Worm (Caenorhabditis elegans) whole organism, L1 larva: ENCODE results near the gene E02H9.3.
A peak's percentile ranks its signal among the peaks of the same experiment; 100 is the strongest.

Source experiments
- F16B12.6 ChIP-seq: fragments of 150-350 bp; optimal IDR thresholded peaks from 2 replicates; lab custom pipeline; 2014; ENCODE audit warnings: missing biosample characterization, missing genetic modification characterization
- Y116A8C.19 ChIP-seq: sonication (generic microtip); optimal IDR thresholded peaks from 2 replicates; lab custom pipeline; 2016; ENCODE audit warnings: missing compliant biosample characterization, missing genetic modification characterization, borderline replicate concordance
- aha-1 ChIP-seq: fragments of 150-350 bp; optimal IDR thresholded peaks from 2 replicates; lab custom pipeline; 2014; ENCODE audit warnings: missing biosample characterization, missing genetic modification characterization
- aly-2 ChIP-seq: fragments of 150-350 bp; optimal IDR thresholded peaks from 2 replicates; lab custom pipeline; 2014; ENCODE audit warnings: missing biosample characterization, missing genetic modification characterization
- ama-1 ChIP-seq: fragments of 150-350 bp; optimal IDR thresholded peaks from 2 replicates; lab custom pipeline; 2014
- blmp-1 ChIP-seq: fragments of 150-350 bp; optimal IDR thresholded peaks from 2 replicates; lab custom pipeline; 2014; ENCODE audit warnings: missing biosample characterization, missing genetic modification characterization
- ceh-63 ChIP-seq: fragments of 200-800 bp; sonication (Bioruptor generic); optimal IDR thresholded peaks from 2 replicates; lab custom pipeline; 2018; ENCODE audit warnings: mild to moderate bottlenecking, missing genetic modification characterization, missing compliant biosample characterization
- ceh-8 ChIP-seq: fragments of 200-800 bp; sonication (Bioruptor generic); optimal IDR thresholded peaks from 2 replicates; lab custom pipeline; 2018; ENCODE audit warnings: mild to moderate bottlenecking, missing genetic modification characterization, moderate library complexity, missing compliant biosample characterization
- ceh-82 ChIP-seq, 3 experiments: fragments of 150-350 bp in 1 of 3; sonication (generic microtip) in 2 of 3; optimal IDR thresholded peaks; 2 replicates each; lab custom pipeline; 2014 to 2017; ENCODE audit warnings: missing biosample characterization in 3 of 3, missing genetic modification characterization in 3 of 3
- ceh-90 ChIP-seq: sonication (generic microtip); optimal IDR thresholded peaks from 2 replicates; lab custom pipeline; 2016; ENCODE audit warnings: missing genetic modification characterization, missing compliant biosample characterization
- dpl-1 ChIP-seq, 3 experiments: fragments of 150-350 bp in 2 of 3; sonication (generic microtip) in 1 of 3; optimal IDR thresholded peaks; 2 replicates each; lab custom pipeline; 2014 to 2017; ENCODE audit warnings: missing biosample characterization in 3 of 3, missing genetic modification characterization in 3 of 3, missing genetic modification reagents in 3 of 3
- dsc-1 ChIP-seq: sonication (generic microtip); optimal IDR thresholded peaks from 2 replicates; lab custom pipeline; 2016; ENCODE audit warnings: mild to moderate bottlenecking, missing genetic modification characterization, missing compliant biosample characterization
- efl-1 ChIP-seq, 4 experiments: fragments of 150-350 bp; optimal IDR thresholded peaks in 3 of 4; peaks in 1 of 4; 1 replicate in 1 of 4; 2 replicates in 3 of 4; lab custom pipeline; 2014; ENCODE audit warnings: missing biosample characterization in 2 of 4, missing genetic modification characterization in 2 of 4, missing genetic modification reagents in 2 of 4
- efl-3 ChIP-seq: fragments of 200-800 bp; sonication (Bioruptor generic); optimal IDR thresholded peaks from 2 replicates; lab custom pipeline; 2018; ENCODE audit warnings: mild to moderate bottlenecking, missing genetic modification characterization, missing compliant biosample characterization
- egl-13 ChIP-seq: sonication (generic microtip); optimal IDR thresholded peaks from 2 replicates; lab custom pipeline; 2016; ENCODE audit warnings: missing genotype, missing genetic modification reagents, missing genetic modification characterization, missing compliant biosample characterization
- elt-2 ChIP-seq: sonication (generic microtip); optimal IDR thresholded peaks from 2 replicates; lab custom pipeline; 2016; ENCODE audit warnings: missing genetic modification characterization, mild to moderate bottlenecking, inconsistent platforms, missing compliant biosample characterization, missing genetic modification reagents
- elt-3 ChIP-seq, 6 experiments: fragments of 150-350 bp in 1 of 6; sonication (generic microtip); optimal IDR thresholded peaks; 2 replicates each; lab custom pipeline; 2017 to 2018; ENCODE audit warnings: missing biosample characterization in 6 of 6, missing genetic modification characterization in 6 of 6, inconsistent platforms in 1 of 6
- ets-5 ChIP-seq: fragments of 200-800 bp; sonication (Bioruptor generic); IDR thresholded peaks from 2 replicates; pipeline ENCODE4 v1.3.6; 2022; ENCODE audit warnings: missing genetic modification characterization, missing compliant biosample characterization
- fkh-10 ChIP-seq: sonication (generic microtip); optimal IDR thresholded peaks from 2 replicates; lab custom pipeline; 2017; ENCODE audit warnings: missing biosample characterization, missing genetic modification reagents, missing genetic modification characterization
- fkh-8 ChIP-seq: sonication (generic microtip); optimal IDR thresholded peaks from 2 replicates; lab custom pipeline; 2016; ENCODE audit warnings: mild to moderate bottlenecking, missing genetic modification characterization, missing compliant biosample characterization
- fos-1 ChIP-seq: fragments of 150-350 bp; optimal IDR thresholded peaks from 2 replicates; lab custom pipeline; 2014; ENCODE audit warnings: missing biosample characterization, missing genetic modification characterization
- grh-1 ChIP-seq: fragments of 200-800 bp; sonication (Bioruptor generic); IDR thresholded peaks from 2 replicates; pipeline ENCODE4 v1.3.6; 2022; ENCODE audit warnings: missing genetic modification reagents, missing genetic modification characterization, missing compliant biosample characterization
- hlh-17 ChIP-seq: fragments of 200-800 bp; sonication (Bioruptor generic); optimal IDR thresholded peaks from 2 replicates; lab custom pipeline; 2018; ENCODE audit warnings: missing genetic modification characterization, mild to moderate bottlenecking, missing compliant biosample characterization, moderate library complexity, borderline replicate concordance
- hlh-4 ChIP-seq: sonication (generic microtip); optimal IDR thresholded peaks from 2 replicates; lab custom pipeline; 2016; ENCODE audit warnings: mild to moderate bottlenecking, missing genetic modification characterization, missing compliant biosample characterization
- hpl-2 ChIP-seq: fragments of 150-350 bp; optimal IDR thresholded peaks from 2 replicates; lab custom pipeline; 2014; ENCODE audit warnings: missing biosample characterization, missing genetic modification reagents, missing genetic modification characterization
- irx-1 ChIP-seq: sonication (generic microtip); optimal IDR thresholded peaks from 2 replicates; lab custom pipeline; 2016; ENCODE audit warnings: missing genetic modification characterization, missing compliant biosample characterization
- lin-15B ChIP-seq: fragments of 150-350 bp; sonication (generic microtip); optimal IDR thresholded peaks from 3 replicates; lab custom pipeline; 2014; ENCODE audit warnings: missing biosample characterization, missing genetic modification characterization
- lin-35 ChIP-seq, 2 experiments: fragments of 150-350 bp; optimal IDR thresholded peaks; 2 replicates each; lab custom pipeline; 2014; ENCODE audit warnings: missing biosample characterization in 2 of 2, missing genetic modification characterization in 2 of 2, missing genetic modification reagents in 2 of 2
- lin-39 ChIP-seq: fragments of 150-350 bp; optimal IDR thresholded peaks from 2 replicates; lab custom pipeline; 2014; ENCODE audit warnings: missing biosample characterization, missing genetic modification reagents, missing genetic modification characterization
- lsy-2 ChIP-seq, 2 experiments: fragments of 150-350 bp; optimal IDR thresholded peaks; 2 replicates each; lab custom pipeline; 2014; ENCODE audit warnings: missing biosample characterization in 2 of 2, missing genetic modification characterization in 2 of 2
- mdl-1 ChIP-seq, 2 experiments: fragments of 150-350 bp; optimal IDR thresholded peaks; 2 replicates each; lab custom pipeline; 2014 to 2017; ENCODE audit warnings: missing biosample characterization in 2 of 2, missing genetic modification characterization in 2 of 2, inconsistent platforms in 1 of 2
- mep-1 ChIP-seq: fragments of 150-350 bp; optimal IDR thresholded peaks from 2 replicates; lab custom pipeline; 2014; ENCODE audit warnings: missing biosample characterization, missing genetic modification characterization
- nhr-12 ChIP-seq: sonication (generic microtip); optimal IDR thresholded peaks from 2 replicates; lab custom pipeline; 2017; ENCODE audit warnings: missing biosample characterization, missing genetic modification characterization
- nhr-20 ChIP-seq: sonication (generic microtip); optimal IDR thresholded peaks from 2 replicates; lab custom pipeline; 2016; ENCODE audit warnings: mild to moderate bottlenecking, missing genetic modification characterization, missing compliant biosample characterization
- nhr-237 ChIP-seq: fragments of 150-350 bp; optimal IDR thresholded peaks from 2 replicates; lab custom pipeline; 2014; ENCODE audit warnings: missing biosample characterization, missing genetic modification characterization
- nhr-47 ChIP-seq: sonication (generic microtip); optimal IDR thresholded peaks from 2 replicates; lab custom pipeline; 2016; ENCODE audit warnings: mild to moderate bottlenecking, missing genetic modification characterization, moderate library complexity, missing compliant biosample characterization
- nhr-71 ChIP-seq: sonication (generic microtip); optimal IDR thresholded peaks from 2 replicates; lab custom pipeline; 2016; ENCODE audit warnings: mild to moderate bottlenecking, missing genetic modification characterization, moderate library complexity, missing compliant biosample characterization
- nhr-77 ChIP-seq: fragments of 150-350 bp; optimal IDR thresholded peaks from 2 replicates; lab custom pipeline; 2014; ENCODE audit warnings: missing biosample characterization, missing genetic modification characterization
- nhr-85 ChIP-seq: sonication (generic microtip); peaks from one replicate; lab custom pipeline; 2016; ENCODE audit warnings: missing genetic modification characterization, inconsistent platforms, missing compliant biosample characterization
- rnt-1 ChIP-seq: sonication (generic microtip); optimal IDR thresholded peaks from 2 replicates; lab custom pipeline; 2016; ENCODE audit warnings: mild to moderate bottlenecking, missing genetic modification characterization, moderate library complexity, missing compliant biosample characterization
- skn-1 ChIP-seq: fragments of 150-350 bp; optimal IDR thresholded peaks from 2 replicates; lab custom pipeline; 2014; ENCODE audit warnings: missing biosample characterization, missing genetic modification characterization
- snpc-4 ChIP-seq: fragments of 150-350 bp; optimal IDR thresholded peaks from 2 replicates; lab custom pipeline; 2014; ENCODE audit warnings: missing biosample characterization, missing genetic modification characterization
- sup-37 ChIP-seq: fragments of 200-800 bp; sonication (Bioruptor generic); optimal IDR thresholded peaks from 2 replicates; lab custom pipeline; 2018; ENCODE audit warnings: mild to moderate bottlenecking, missing genetic modification characterization, missing compliant biosample characterization
- swsn-7 ChIP-seq: sonication (generic microtip); optimal IDR thresholded peaks from 2 replicates; lab custom pipeline; 2016; ENCODE audit warnings: missing genetic modification characterization, missing compliant biosample characterization
- tbx-2 ChIP-seq: sonication (generic microtip); optimal IDR thresholded peaks from 2 replicates; lab custom pipeline; 2016; ENCODE audit warnings: missing genetic modification characterization, missing compliant biosample characterization
- tlp-1 ChIP-seq: fragments of 150-350 bp; optimal IDR thresholded peaks from 2 replicates; lab custom pipeline; 2014; ENCODE audit warnings: missing biosample characterization, missing genetic modification characterization
- unc-130 ChIP-seq: fragments of 150-350 bp; optimal IDR thresholded peaks from 2 replicates; lab custom pipeline; 2017; ENCODE audit warnings: missing biosample characterization, missing genetic modification characterization, inconsistent platforms
- unc-30 ChIP-seq: sonication (generic microtip); optimal IDR thresholded peaks from 2 replicates; lab custom pipeline; 2017; ENCODE audit warnings: missing biosample characterization, missing genetic modification characterization
- vab-15 ChIP-seq: sonication (generic microtip); optimal IDR thresholded peaks from 2 replicates; lab custom pipeline; 2017; ENCODE audit warnings: missing genotype, mild to moderate bottlenecking, missing genetic modification characterization, missing compliant biosample characterization
- ztf-11 ChIP-seq, 2 experiments: sonication (generic microtip); optimal IDR thresholded peaks; 2 replicates each; lab custom pipeline; 2016 to 2017; ENCODE audit warnings: missing genetic modification characterization in 2 of 2, missing biosample characterization in 1 of 2, missing compliant biosample characterization in 1 of 2
- ztf-4 ChIP-seq: fragments of 150-350 bp; optimal IDR thresholded peaks from 2 replicates; lab custom pipeline; 2014; ENCODE audit warnings: missing biosample characterization, missing genetic modification characterization

E02H9.3 gene

DNA sequence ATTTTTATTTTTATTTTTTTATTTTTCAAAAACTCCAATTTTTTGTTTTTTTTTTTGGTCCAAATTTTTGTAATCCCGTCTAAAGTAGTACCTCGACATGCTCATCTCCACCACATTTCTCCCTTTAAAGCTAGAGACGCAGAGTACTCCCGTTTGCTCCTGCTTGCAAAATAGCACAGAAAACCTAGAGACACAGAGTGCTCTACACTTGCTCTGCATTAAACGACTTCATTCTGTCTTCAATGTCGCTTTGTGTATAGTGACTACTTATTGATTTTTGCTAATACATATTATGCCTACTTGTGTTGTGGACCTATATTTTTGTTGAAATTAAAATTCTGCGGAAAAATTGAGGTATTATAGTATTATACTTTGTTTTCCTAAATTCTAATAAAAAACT lies 32.7 kb upstream of the E02H9.3 start, which contains the start of gene W04B5.8:
W04B5.8 (plus strand) TSS at position 195 of the 400 bp plus-strand sequence.
- TF ChIP-seq elt-3 (tag; optimal IDR thresholded peaks at IDR 0.05; lab: Kevin White, UChicago) (no peak), swsn-7 (tag; lab: Kevin White, UChicago) (peak; percentile 5), nhr-20 (tag; lab: Kevin White, UChicago) (no peak), blmp-1 (no peak), fkh-8 (peak; percentile 5), ztf-11 (tag; optimal IDR thresholded peaks at IDR 0.05; lab: Kevin White, UChicago) (no peak), efl-1 (optimal IDR thresholded peaks at IDR 0.05; lab: Kevin White, UChicago) (peak; percentile 55 to 58), efl-1 (GFP tag; optimal IDR thresholded peaks at IDR 0.05 in 1 of 2; lab: Kevin White, UChicago) (peak in 1 of 2 experiments; percentile 83), dpl-1 (GFP tag; optimal IDR thresholded peaks at IDR 0.05; lab: Kevin White, UChicago) (peak in 1 of 3 experiments; percentile 29), elt-2 (tag; lab: Kevin White, UChicago) (no peak), tlp-1 (tag; lab: Kevin White, UChicago) (no peak), egl-13 (tag; lab: Kevin White, UChicago) (no peak), nhr-47 (tag; lab: Kevin White, UChicago) (no peak), nhr-71 (tag; lab: Kevin White, UChicago) (peak; percentile 12), F16B12.6 (peak; percentile 9), mep-1 (tag; lab: Kevin White, UChicago) (no peak), fos-1 (tag; lab: Kevin White, UChicago) (no peak), ceh-90 (tag; lab: Kevin White, UChicago) (no peak), lin-15B (no peak), ceh-8 (no peak), vab-15 (tag; lab: Kevin White, UChicago) (no peak), dsc-1 (tag; lab: Kevin White, UChicago) (peak; percentile 20), unc-130 (tag; lab: Kevin White, UChicago) (no peak), sup-37 (no peak), rnt-1 (tag; lab: Kevin White, UChicago) (peak; percentile 22), hpl-2 (GFP tag; lab: Kevin White, UChicago) (no peak), nhr-85 (tag; lab: Kevin White, UChicago) (no peak), lin-39 (tag; lab: Kevin White, UChicago) (no peak), lin-35 (GFP tag; optimal IDR thresholded peaks at IDR 0.05; lab: Kevin White, UChicago) (peak in 1 of 2 experiments; percentile 16), lsy-2 (tag; optimal IDR thresholded peaks at IDR 0.05; lab: Kevin White, UChicago) (peak in 1 of 2 experiments; percentile 35), efl-3 (GFP tag; lab: Kevin White, UChicago) (no peak), ceh-82 (tag; optimal IDR thresholded peaks at IDR 0.05; lab: Kevin White, UChicago) (peak in 1 of 3 experiments; percentile 28), aha-1 (no peak), skn-1 (tag; lab: Kevin White, UChicago) (no peak), snpc-4 (tag; lab: Kevin White, UChicago) (no peak), aly-2 (no peak), ets-5 (GFP tag; lab: Robert Waterston, UW) (no peak), fkh-10 (no peak), ztf-4 (no peak), nhr-77 (tag; lab: Kevin White, UChicago) (no peak), tbx-2 (tag; lab: Kevin White, UChicago) (no peak), grh-1 (no peak), ama-1 (lab: Kevin White, UChicago) (no peak), irx-1 (no peak)

DNA sequence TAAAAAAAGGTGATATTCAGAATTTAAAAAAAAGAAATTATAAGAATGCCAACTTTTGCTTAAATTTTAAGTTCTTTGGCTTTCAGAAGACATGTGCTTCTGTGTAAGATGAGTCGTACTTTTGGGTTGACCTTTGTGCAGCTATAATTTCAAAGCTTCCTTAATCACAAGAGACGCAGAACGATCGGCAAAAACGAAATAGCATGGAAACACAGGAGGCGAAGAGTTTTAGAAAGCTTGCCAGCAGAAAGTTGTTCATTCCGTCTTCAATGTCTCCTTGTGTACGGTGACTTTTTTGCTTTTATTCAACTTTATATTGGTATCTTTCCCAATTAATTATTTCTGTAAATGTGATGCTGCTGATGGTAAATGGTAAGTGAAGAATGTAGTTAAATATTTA lies 25.9 kb upstream of the E02H9.3 start:
- no peak for TF ChIP-seq nhr-12 (tag; lab: Kevin White, UChicago)
- no peak for TF ChIP-seq hlh-17 (GFP tag; lab: Kevin White, UChicago)
- TF ChIP-seq unc-30 (tag; lab: Kevin White, UChicago), result no peak
- TF ChIP-seq tlp-1 (tag; lab: Kevin White, UChicago), result no peak
- TF ChIP-seq mdl-1 (tag; optimal IDR thresholded peaks at IDR 0.05; lab: Kevin White, UChicago), result no peak
- no peak for TF ChIP-seq nhr-237 (tag; lab: Kevin White, UChicago)
- TF ChIP-seq blmp-1, result no peak
- no peak for TF ChIP-seq hlh-4 (tag; lab: Kevin White, UChicago)
- TF ChIP-seq efl-1 (optimal IDR thresholded peaks at IDR 0.05; lab: Kevin White, UChicago), result peak; percentile 36 to 42
- peak in 1 of 2 experiments; percentile 88 for TF ChIP-seq efl-1 (GFP tag; optimal IDR thresholded peaks at IDR 0.05 in 1 of 2; lab: Kevin White, UChicago)
- no peak for TF ChIP-seq dpl-1 (GFP tag; optimal IDR thresholded peaks at IDR 0.05; lab: Kevin White, UChicago)
- peak; percentile 32 for TF ChIP-seq dsc-1 (tag; lab: Kevin White, UChicago)
- no peak for TF ChIP-seq Y116A8C.19 (tag; lab: Kevin White, UChicago)
- no peak for TF ChIP-seq ama-1 (lab: Kevin White, UChicago)
- no peak for TF ChIP-seq ceh-63
- TF ChIP-seq, all 84 proteins: peak for 2
